Fruit fly (Drosophila melanogaster) whole organism, embryonic: ENCODE measurements around the gene Yif1.

ENCODE experiments used
- Blimp-1 ChIP-seq: fragments of 200-800 bp; sonication (Bioruptor generic); optimal IDR thresholded peaks from 3 replicates; lab custom pipeline; 2018; ENCODE audit warnings: missing biosample characterization, missing genetic modification characterization, mild to moderate bottlenecking, moderate library complexity, missing genetic modification reagents
- CG10274 ChIP-seq: fragments of 200-800 bp; sonication (Bioruptor generic); optimal IDR thresholded peaks from 3 replicates; lab custom pipeline; 2017; ENCODE audit warnings: missing biosample characterization, mild to moderate bottlenecking, missing genetic modification characterization
- CG10462 ChIP-seq: fragments of 200-800 bp; sonication (Bioruptor generic); optimal IDR thresholded peaks from 2 replicates; lab custom pipeline; 2016; ENCODE audit warnings: missing biosample characterization, missing genetic modification characterization
- CG10959 ChIP-seq: fragments of 200-800 bp; sonication (Bioruptor generic); IDR thresholded peaks from 2 replicates; pipeline ENCODE4 v1.3.6; 2022; ENCODE audit warnings: missing biosample characterization, missing genetic modification characterization
- CG13296 ChIP-seq: fragments of 200-800 bp; sonication (Bioruptor generic); optimal IDR thresholded peaks from 3 replicates; lab custom pipeline; 2018; ENCODE audit warnings: missing biosample characterization, mild to moderate bottlenecking, missing genetic modification characterization
- CG14014 ChIP-seq: fragments of 200-800 bp; sonication (Bioruptor generic); IDR thresholded peaks from 2 replicates; pipeline ENCODE4 v1.3.6; 2022; ENCODE audit warnings: missing biosample characterization, missing genetic modification characterization
- CG14710 ChIP-seq: fragments of 200-800 bp; sonication (Bioruptor generic); optimal IDR thresholded peaks from 3 replicates; lab custom pipeline; 2019; ENCODE audit warnings: missing biosample characterization, mild to moderate bottlenecking, missing genetic modification characterization, moderate library complexity
- CG18619 ChIP-seq: fragments of 200-800 bp; sonication (Bioruptor generic); optimal IDR thresholded peaks from 3 replicates; lab custom pipeline; 2017; ENCODE audit warnings: missing biosample characterization, mild to moderate bottlenecking, missing genetic modification characterization
- CG42726 ChIP-seq: fragments of 200-800 bp; sonication (Bioruptor generic); IDR thresholded peaks from 2 replicates; pipeline ENCODE4 v1.3.6; 2022; ENCODE audit warnings: missing biosample characterization, missing genetic modification characterization; ENCODE audit not compliant: partially characterized antibody
- CG43689 ChIP-seq: fragments of 200-800 bp; sonication (Bioruptor generic); IDR thresholded peaks from 2 replicates; pipeline ENCODE4 v1.3.6; 2022; ENCODE audit warnings: missing biosample characterization, missing genetic modification characterization
- CG7987 ChIP-seq: fragments of 200-800 bp; sonication (Bioruptor generic); optimal IDR thresholded peaks from 2 replicates; lab custom pipeline; 2018; ENCODE audit warnings: missing biosample characterization, mild to moderate bottlenecking, missing genetic modification characterization, moderate library complexity
- CG8359 ChIP-seq: fragments of 200-800 bp; sonication (Bioruptor generic); optimal IDR thresholded peaks from 2 replicates; lab custom pipeline; 2017; ENCODE audit warnings: missing biosample characterization, mild to moderate bottlenecking, missing genetic modification characterization, borderline replicate concordance
- CG9876 ChIP-seq: fragments of 200-800 bp; sonication (Bioruptor generic); optimal IDR thresholded peaks from 2 replicates; lab custom pipeline; 2016; ENCODE audit warnings: missing biosample characterization, missing genetic modification characterization
- CG9932 ChIP-seq: fragments of 200-800 bp; sonication (Bioruptor generic); IDR thresholded peaks from 2 replicates; pipeline ENCODE4 v1.3.6; 2022; ENCODE audit warnings: missing biosample characterization, missing genetic modification characterization
- CHES-1-like ChIP-seq: fragments of 200-800 bp; sonication (Bioruptor generic); optimal IDR thresholded peaks from 2 replicates; lab custom pipeline; 2016; ENCODE audit warnings: missing biosample characterization, missing genetic modification characterization
- CTCF ChIP-seq: fragments of 200-800 bp; sonication (Bioruptor generic); optimal IDR thresholded peaks from 2 replicates; lab custom pipeline; 2017; ENCODE audit warnings: missing biosample characterization, mild to moderate bottlenecking, missing genetic modification characterization, moderate library complexity
- CkIIα-i1 ChIP-seq: fragments of 200-800 bp; sonication (Bioruptor generic); IDR thresholded peaks from 2 replicates; pipeline ENCODE4 v1.3.6; 2022; ENCODE audit warnings: missing biosample characterization, missing genetic modification characterization
- Dad ChIP-seq: fragments of 200-800 bp; sonication (Bioruptor generic); optimal IDR thresholded peaks from 3 replicates; lab custom pipeline; 2016; ENCODE audit warnings: missing biosample characterization, missing genetic modification characterization
- Deaf1 ChIP-seq: fragments of 200-800 bp; optimal IDR thresholded peaks from 3 replicates; lab custom pipeline; 2019; ENCODE audit warnings: missing biosample characterization, mild to moderate bottlenecking, missing genetic modification characterization, moderate library complexity
- ERR ChIP-seq: fragments of 200-800 bp; sonication (Bioruptor generic); optimal IDR thresholded peaks from 2 replicates; lab custom pipeline; 2016; ENCODE audit warnings: missing biosample characterization, missing genetic modification characterization
- GATAe ChIP-seq: fragments of 200-800 bp; sonication (Bioruptor generic); conservative IDR thresholded peaks from 2 replicates; pipeline ENCODE4 v1.3.6; 2022; ENCODE audit warnings: missing biosample characterization, missing genetic modification characterization
- HLH54F ChIP-seq: fragments of 200-800 bp; sonication (Bioruptor generic); optimal IDR thresholded peaks from 3 replicates; lab custom pipeline; 2016; ENCODE audit warnings: missing biosample characterization, missing genetic modification characterization
- Hr3 ChIP-seq: fragments of 200-800 bp; sonication (Bioruptor generic); optimal IDR thresholded peaks from 3 replicates; lab custom pipeline; 2016; ENCODE audit warnings: missing biosample characterization, missing genetic modification characterization
- Hr78 ChIP-seq, 2 experiments: fragments of 200-800 bp in 1 of 2; fragments of >200 bp in 1 of 2; sonication (Bioruptor generic) in 1 of 2; optimal IDR thresholded peaks; 2 replicates each; lab custom pipeline; 2017 to 2019; ENCODE audit warnings: missing biosample characterization in 2 of 2, missing genetic modification characterization in 2 of 2, mild to moderate bottlenecking in 1 of 2, moderate library complexity in 1 of 2
- Mes4 ChIP-seq: fragments of 200-800 bp; sonication (Bioruptor generic); optimal IDR thresholded peaks from 2 replicates; lab custom pipeline; 2016; ENCODE audit warnings: missing biosample characterization, missing genetic modification characterization
- NK7.1 ChIP-seq: fragments of 200-800 bp; sonication (Bioruptor generic); optimal IDR thresholded peaks from 3 replicates; lab custom pipeline; 2016; ENCODE audit warnings: missing biosample characterization, missing genetic modification characterization
- Opbp ChIP-seq: fragments of 200-800 bp; sonication (Bioruptor generic); IDR thresholded peaks from 3 replicates; pipeline ENCODE4 v1.3.6; 2022; ENCODE audit warnings: missing biosample characterization, missing genetic modification characterization; ENCODE audit not compliant: partially characterized antibody
- Ssrp ChIP-seq: fragments of 200-800 bp; sonication (Bioruptor generic); optimal IDR thresholded peaks from 2 replicates; lab custom pipeline; 2018; ENCODE audit warnings: missing biosample characterization, mild to moderate bottlenecking, missing genetic modification characterization, moderate library complexity
- Trl ChIP-seq, 3 experiments: fragments of >200 bp in 2 of 3; fragments of 200-800 bp in 1 of 3; sonication (Bioruptor generic) in 1 of 3; optimal IDR thresholded peaks; 2 replicates in 1 of 3; 3 replicates in 2 of 3; lab custom pipeline; 2016 to 2017; ENCODE audit warnings: missing biosample characterization in 1 of 3, missing genetic modification characterization in 1 of 3
- bcd ChIP-seq: fragments of 200-800 bp; sonication (Bioruptor generic); optimal IDR thresholded peaks from 2 replicates; lab custom pipeline; 2017; ENCODE audit warnings: missing biosample characterization, mild to moderate bottlenecking, missing genetic modification characterization
- chinmo ChIP-seq: fragments of 200-800 bp; sonication (Bioruptor generic); IDR thresholded peaks from 4 replicates; pipeline ENCODE4 v1.3.6; 2022; ENCODE audit warnings: missing biosample characterization, missing genetic modification characterization; ENCODE audit not compliant: partially characterized antibody
- chm ChIP-seq: fragments of 200-800 bp; sonication (Bioruptor generic); IDR thresholded peaks from 2 replicates; pipeline ENCODE4 v1.3.6; 2022; ENCODE audit warnings: missing biosample characterization, missing genetic modification characterization
- fru ChIP-seq: fragments of >200 bp; optimal IDR thresholded peaks from 2 replicates; lab custom pipeline; 2017
- grau ChIP-seq: fragments of 200-800 bp; optimal IDR thresholded peaks from 3 replicates; lab custom pipeline; 2019; ENCODE audit warnings: missing biosample characterization, mild to moderate bottlenecking, missing genetic modification characterization, moderate library complexity
- gsb-n ChIP-seq: fragments of 200-800 bp; sonication (Bioruptor generic); optimal IDR thresholded peaks from 3 replicates; lab custom pipeline; 2018; ENCODE audit warnings: missing biosample characterization, mild to moderate bottlenecking, missing genetic modification characterization
- kni ChIP-seq: fragments of 200-800 bp; sonication (Bioruptor generic); optimal IDR thresholded peaks from 3 replicates; lab custom pipeline; 2017; ENCODE audit warnings: mild to moderate bottlenecking, missing biosample characterization, missing genetic modification reagents, missing genetic modification characterization
- mirr ChIP-seq: fragments of 200-800 bp; sonication (Bioruptor generic); optimal IDR thresholded peaks from 3 replicates; lab custom pipeline; 2018; ENCODE audit warnings: missing biosample characterization, mild to moderate bottlenecking, missing genetic modification characterization
- pan ChIP-seq, 4 experiments: fragments of >200 bp in 3 of 4; fragments of 200-800 bp in 1 of 4; sonication (Bioruptor generic) in 1 of 4; optimal IDR thresholded peaks in 3 of 4; IDR thresholded peaks in 1 of 4; 2 replicates each; pipeline versions ENCODE4 v1.3.6 to Lab custom; 2017 to 2022; ENCODE audit warnings: missing biosample characterization in 2 of 4, missing genetic modification characterization in 2 of 4, mixed read lengths in 1 of 4
- peb ChIP-seq: fragments of 200-800 bp; sonication (Bioruptor generic); IDR thresholded peaks from 2 replicates; pipeline ENCODE4 v1.3.6; 2022; ENCODE audit warnings: missing biosample characterization, missing genetic modification characterization
- ranshi ChIP-seq: fragments of 200-800 bp; sonication (Bioruptor generic); IDR thresholded peaks from 2 replicates; pipeline ENCODE4 v1.3.6; 2022; ENCODE audit warnings: missing biosample characterization, missing genetic modification characterization
- repo ChIP-seq: fragments of 200-800 bp; sonication (Bioruptor generic); optimal IDR thresholded peaks from 2 replicates; lab custom pipeline; 2016; ENCODE audit warnings: missing biosample characterization, missing genetic modification characterization
- sd ChIP-seq: fragments of 200-800 bp; sonication (Bioruptor generic); optimal IDR thresholded peaks from 3 replicates; lab custom pipeline; 2018; ENCODE audit warnings: missing biosample characterization, mild to moderate bottlenecking, missing genetic modification characterization, moderate library complexity
- sens-2 ChIP-seq: fragments of 200-800 bp; sonication (Bioruptor generic); IDR thresholded peaks from 2 replicates; pipeline ENCODE4 v1.3.6; 2022; ENCODE audit warnings: missing biosample characterization, missing genetic modification characterization
- sim ChIP-seq: fragments of 200-800 bp; sonication (Bioruptor generic); IDR thresholded peaks from 2 replicates; pipeline ENCODE4 v1.3.6; 2022; ENCODE audit warnings: missing biosample characterization, missing genetic modification characterization
- slou ChIP-seq: fragments of 200-800 bp; sonication (Bioruptor generic); optimal IDR thresholded peaks from 3 replicates; lab custom pipeline; 2016; ENCODE audit warnings: missing biosample characterization, missing genetic modification characterization
- so ChIP-seq: fragments of 200-800 bp; sonication (Bioruptor generic); IDR thresholded peaks from 3 replicates; pipeline ENCODE4 v1.3.6; 2022; ENCODE audit warnings: missing biosample characterization, missing genetic modification characterization
- ssp ChIP-seq: fragments of 200-800 bp; sonication (Bioruptor generic); IDR thresholded peaks from 2 replicates; pipeline ENCODE4 v1.3.6; 2022; ENCODE audit warnings: missing biosample characterization, missing genetic modification characterization
- tna ChIP-seq: fragments of 200-800 bp; sonication (Bioruptor generic); IDR thresholded peaks from 2 replicates; pipeline ENCODE4 v1.3.6; 2022; ENCODE audit warnings: missing biosample characterization, missing genetic modification characterization; ENCODE audit not compliant: partially characterized antibody
- tx ChIP-seq: fragments of 200-800 bp; sonication (Bioruptor generic); optimal IDR thresholded peaks from 2 replicates; lab custom pipeline; 2016; ENCODE audit warnings: missing biosample characterization, missing genetic modification characterization
- wek ChIP-seq: fragments of 200-800 bp; sonication (Bioruptor generic); optimal IDR thresholded peaks from 3 replicates; lab custom pipeline; 2018; ENCODE audit warnings: missing biosample characterization, mild to moderate bottlenecking, missing genetic modification characterization, moderate library complexity

Gene Yif1

DNA sequence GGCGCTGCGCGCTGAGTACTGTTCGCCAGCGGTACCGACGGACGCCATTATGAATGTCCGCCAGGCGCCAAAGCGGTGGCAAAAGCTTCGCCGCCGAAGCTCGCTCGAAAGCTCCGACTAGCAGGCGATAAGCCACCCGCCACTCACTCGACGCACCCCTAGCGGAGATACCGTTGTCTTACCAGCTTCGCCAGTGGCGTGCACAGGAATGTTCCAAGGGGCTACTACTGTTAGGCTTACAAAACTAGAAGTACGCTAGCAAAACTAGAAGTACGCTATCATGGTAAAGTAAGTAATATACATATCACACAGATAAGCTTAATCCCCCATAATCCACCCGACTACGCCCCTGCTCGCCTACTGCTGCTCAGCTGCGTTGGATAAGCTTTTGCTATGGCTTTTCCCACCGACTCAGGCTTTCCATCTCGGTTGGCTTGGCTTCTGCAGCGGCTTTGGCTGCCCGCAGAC, 3.5 kb upstream of the Yif1 start, which contains the start of gene amon (continued):
- TF ChIP-seq CG7987 (GFP tag; lab: Kevin White, UChicago) (peak; percentile 95), repo (GFP tag; lab: Kevin White, UChicago) (peak; percentile 98), gsb-n (tag; lab: Kevin White, UChicago) (peak; percentile 86), CG43689 (GFP tag; lab: Robert Waterston, UW) (peak; percentile 97), ranshi (GFP tag; lab: Robert Waterston, UW) (peak; percentile 99), slou (GFP tag; lab: Kevin White, UChicago) (peak; percentile 98), CG18619 (GFP tag; lab: Kevin White, UChicago) (peak; percentile 99), pan (optimal IDR thresholded peaks at IDR 0.05; lab: Kevin White, UChicago) (no peak), pan (GFP tag; optimal IDR thresholded peaks at IDR 0.05 in 1 of 2, IDR thresholded peaks at IDR 0.05 in 1 of 2) (peak in 1 of 2 experiments; percentile 99), bcd (peak; percentile 99), ERR (GFP tag; lab: Kevin White, UChicago) (peak; percentile 98), CG9876 (GFP tag; lab: Kevin White, UChicago) (peak; percentile 98), wek (GFP tag; lab: Kevin White, UChicago) (peak; percentile 94), HLH54F (GFP tag; lab: Kevin White, UChicago) (peak; percentile 99), CG8359 (GFP tag; lab: Kevin White, UChicago) (peak; percentile 81), CG10274 (GFP tag; lab: Kevin White, UChicago) (peak; percentile 94), Dad (GFP tag; lab: Kevin White, UChicago) (peak; percentile 98), Ssrp (peak; percentile 92), chm (peak; percentile 96), tx (peak; percentile 99), NK7.1 (GFP tag; lab: Kevin White, UChicago) (peak; percentile 98), mirr (GFP tag; lab: Kevin White, UChicago) (peak; percentile 99), chinmo (GFP tag; lab: Robert Waterston, UW) (0 out of 4 replicates have a peak, but pooled peaks have one; percentile 29), sim (GFP tag; lab: Robert Waterston, UW) (peak; percentile 79; the same call in 1 of the 2 replicates), CHES-1-like (GFP tag; lab: Kevin White, UChicago) (peak; percentile 99), CG9932 (GFP tag; lab: Robert Waterston, UW) (peak; percentile 99), sens-2 (GFP tag; lab: Robert Waterston, UW) (peak; percentile 93), CTCF (GFP tag; lab: Kevin White, UChicago) (peak; percentile 70), CG10959 (GFP tag; lab: Robert Waterston, UW) (peak; percentile 81), kni (GFP tag; lab: Kevin White, UChicago) (peak; percentile 78), CG13296 (GFP tag; lab: Kevin White, UChicago) (peak; percentile 99), so (GFP tag; lab: Robert Waterston, UW) (peak; percentile 98), fru (lab: Kevin White, UChicago) (no peak), CkIIα-i1 (GFP tag; lab: Robert Waterston, UW) (peak; percentile 97), Mes4 (peak; percentile 95), GATAe (GFP tag; lab: Robert Waterston, UW) (peak; percentile 93), CG14014 (GFP tag; lab: Robert Waterston, UW) (peak; percentile 99), ssp (GFP tag; lab: Robert Waterston, UW) (peak; percentile 93), grau (tag; lab: Kevin White, UChicago) (peak; percentile 97), Hr78 (GFP tag; optimal IDR thresholded peaks at IDR 0.05; lab: Kevin White, UChicago) (peak in 1 of 2 experiments; percentile 74), tna (no peak), sd (peak; percentile 99), peb (peak; percentile 96), Blimp-1 (peak; percentile 94), CG42726 (GFP tag; lab: Robert Waterston, UW) (no peak), Opbp (GFP tag; lab: Robert Waterston, UW) (no peak), CG10462 (GFP tag; lab: Kevin White, UChicago) (peak; percentile 95), CG14710 (peak; percentile 77), Hr3 (peak; percentile 97), Deaf1 (tag; lab: Kevin White, UChicago) (peak; percentile 86), Trl (optimal IDR thresholded peaks at IDR 0.05; lab: Kevin White, UChicago) (no peak), Trl (GFP tag; optimal IDR thresholded peaks at IDR 0.05; lab: Kevin White, UChicago) (peak; percentile 99)
